Worm (Caenorhabditis elegans) whole organism, late embryonic: ENCODE data around the gene C07A9.9.
A peak's percentile ranks its signal among the peaks of the same experiment; 100 is the strongest.

ENCODE experiments used
- C08G9.2 ChIP-seq: sonication (generic microtip); optimal IDR thresholded peaks from 2 replicates; lab custom pipeline; 2016; ENCODE audit warnings: mild to moderate bottlenecking, missing genetic modification characterization, moderate library complexity, missing compliant biosample characterization
- C38D4.7 ChIP-seq: fragments of 200-800 bp; sonication (Bioruptor generic); optimal IDR thresholded peaks from 2 replicates; lab custom pipeline; 2018; ENCODE audit warnings: mild to moderate bottlenecking, missing genetic modification characterization, moderate library complexity, missing compliant biosample characterization
- F13H6.1 ChIP-seq: sonication (generic microtip); optimal IDR thresholded peaks from 2 replicates; lab custom pipeline; 2016; ENCODE audit warnings: missing genetic modification characterization, missing compliant biosample characterization
- K02D7.2 ChIP-seq: sonication (generic microtip); optimal IDR thresholded peaks from 2 replicates; lab custom pipeline; 2017; ENCODE audit warnings: mild to moderate bottlenecking, missing genetic modification characterization, missing compliant biosample characterization
- T23F11.4 ChIP-seq: fragments of 200-800 bp; sonication (Bioruptor generic); optimal IDR thresholded peaks from 2 replicates; lab custom pipeline; 2018; ENCODE audit warnings: mild to moderate bottlenecking, missing genetic modification characterization, missing compliant biosample characterization
- Y22D7AL.16 ChIP-seq: sonication (generic microtip); optimal IDR thresholded peaks from 2 replicates; lab custom pipeline; 2016; ENCODE audit warnings: missing genetic modification characterization, missing compliant biosample characterization
- ahr-1 ChIP-seq: sonication (generic microtip); optimal IDR thresholded peaks from 2 replicates; lab custom pipeline; 2016; ENCODE audit warnings: missing genetic modification characterization, missing compliant biosample characterization
- ama-1 ChIP-seq: fragments of 150-350 bp; optimal IDR thresholded peaks from 2 replicates; lab custom pipeline; 2014
- ceh-14 ChIP-seq: sonication (generic microtip); optimal IDR thresholded peaks from 2 replicates; lab custom pipeline; 2016; ENCODE audit warnings: missing genotype, missing genetic modification characterization, missing compliant biosample characterization
- ceh-18 ChIP-seq: sonication (generic microtip); optimal IDR thresholded peaks from 2 replicates; lab custom pipeline; 2016; ENCODE audit warnings: missing genetic modification characterization, missing compliant biosample characterization
- ceh-19 ChIP-seq: fragments of 200-800 bp; sonication (Bioruptor generic); optimal IDR thresholded peaks from 2 replicates; lab custom pipeline; 2018; ENCODE audit warnings: mild to moderate bottlenecking, missing genetic modification characterization, missing compliant biosample characterization
- ceh-2 ChIP-seq: sonication (generic microtip); optimal IDR thresholded peaks from 2 replicates; lab custom pipeline; 2016; ENCODE audit warnings: missing genotype, missing genetic modification characterization, missing compliant biosample characterization
- ceh-22 ChIP-seq: sonication (generic microtip); optimal IDR thresholded peaks from 2 replicates; lab custom pipeline; 2017; ENCODE audit warnings: missing biosample characterization, missing genetic modification characterization
- ceh-31 ChIP-seq: sonication (generic microtip); optimal IDR thresholded peaks from 2 replicates; lab custom pipeline; 2016; ENCODE audit warnings: missing genetic modification characterization, missing compliant biosample characterization
- ceh-45 ChIP-seq: fragments of 200-800 bp; sonication (Bioruptor generic); IDR thresholded peaks from 2 replicates; pipeline ENCODE4 v1.3.6; 2022; ENCODE audit warnings: missing genetic modification reagents, missing genetic modification characterization, missing compliant biosample characterization
- ceh-9 ChIP-seq: sonication (generic microtip); optimal IDR thresholded peaks from 2 replicates; lab custom pipeline; 2016; ENCODE audit warnings: mild to moderate bottlenecking, missing genetic modification characterization, inconsistent platforms, missing compliant biosample characterization
- che-1 ChIP-seq: sonication (generic microtip); optimal IDR thresholded peaks from 2 replicates; lab custom pipeline; 2016; ENCODE audit warnings: mild to moderate bottlenecking, missing genetic modification characterization, missing compliant biosample characterization
- dmd-4 ChIP-seq: sonication (generic microtip); optimal IDR thresholded peaks from 2 replicates; lab custom pipeline; 2016; ENCODE audit warnings: borderline replicate concordance, missing genetic modification characterization, missing compliant biosample characterization
- elt-2 ChIP-seq: sonication (generic microtip); optimal IDR thresholded peaks from 2 replicates; lab custom pipeline; 2016; ENCODE audit warnings: missing genetic modification reagents, missing genetic modification characterization, missing compliant biosample characterization
- ets-4 ChIP-seq: sonication (generic microtip); optimal IDR thresholded peaks from 2 replicates; lab custom pipeline; 2016; ENCODE audit warnings: missing genetic modification characterization, missing compliant biosample characterization
- eyg-1 ChIP-seq: sonication (generic microtip); optimal IDR thresholded peaks from 2 replicates; lab custom pipeline; 2016; ENCODE audit warnings: missing genotype, missing genetic modification characterization, missing compliant biosample characterization
- fax-1 ChIP-seq: sonication (generic microtip); optimal IDR thresholded peaks from 2 replicates; lab custom pipeline; 2016; ENCODE audit warnings: missing genotype, missing genetic modification characterization, missing compliant biosample characterization
- hlh-30 ChIP-seq: sonication (generic microtip); optimal IDR thresholded peaks from 2 replicates; lab custom pipeline; 2017; ENCODE audit warnings: antibody characterized with exemption, missing genetic modification characterization, missing compliant biosample characterization; ENCODE audit not compliant: insufficient read depth
- hlh-8 ChIP-seq: sonication (generic microtip); optimal IDR thresholded peaks from 2 replicates; lab custom pipeline; 2016; ENCODE audit warnings: missing genotype, missing genetic modification characterization, missing compliant biosample characterization
- lim-6 ChIP-seq: sonication (generic microtip); optimal IDR thresholded peaks from 2 replicates; lab custom pipeline; 2016; ENCODE audit warnings: missing genetic modification characterization, missing compliant biosample characterization
- lin-11 ChIP-seq: fragments of 200-800 bp; sonication (Bioruptor generic); optimal IDR thresholded peaks from 2 replicates; lab custom pipeline; 2018; ENCODE audit warnings: mild to moderate bottlenecking, missing genetic modification characterization, missing compliant biosample characterization
- madf-2 ChIP-seq: sonication (generic microtip); optimal IDR thresholded peaks from 2 replicates; lab custom pipeline; 2017; ENCODE audit warnings: missing genetic modification characterization, missing compliant biosample characterization
- nfya-1 ChIP-seq: sonication (generic microtip); optimal IDR thresholded peaks from 2 replicates; lab custom pipeline; 2017; ENCODE audit warnings: missing genetic modification characterization, mild to moderate bottlenecking, missing compliant biosample characterization, antibody characterized with exemption, moderate library complexity
- nhr-11 ChIP-seq: fragments of 150-350 bp; optimal IDR thresholded peaks from 2 replicates; lab custom pipeline; 2014; ENCODE audit warnings: missing biosample characterization, missing genetic modification characterization
- odd-2 ChIP-seq: sonication (generic microtip); optimal IDR thresholded peaks from 2 replicates; lab custom pipeline; 2017; ENCODE audit warnings: antibody characterized with exemption, mild to moderate bottlenecking, missing genetic modification characterization, missing compliant biosample characterization
- pag-3 ChIP-seq: sonication (generic microtip); optimal IDR thresholded peaks from 2 replicates; lab custom pipeline; 2016; ENCODE audit warnings: missing compliant biosample characterization, missing genetic modification characterization, borderline replicate concordance
- pat-9 ChIP-seq: fragments of 200-800 bp; sonication (Bioruptor generic); optimal IDR thresholded peaks from 2 replicates; lab custom pipeline; 2018; ENCODE audit warnings: mild to moderate bottlenecking, missing genetic modification characterization, moderate library complexity, missing compliant biosample characterization
- pha-2 ChIP-seq: sonication (generic microtip); optimal IDR thresholded peaks from 2 replicates; lab custom pipeline; 2017; ENCODE audit warnings: mild to moderate bottlenecking, missing genetic modification characterization, missing compliant biosample characterization
- pha-4 ChIP-seq: fragments of 150-350 bp; optimal IDR thresholded peaks from 2 replicates; lab custom pipeline; 2018; ENCODE audit warnings: missing biosample characterization, missing genetic modification reagents, missing genetic modification characterization
- pros-1 ChIP-seq: fragments of 150-350 bp; optimal IDR thresholded peaks from 2 replicates; lab custom pipeline; 2014; ENCODE audit warnings: missing biosample characterization, missing genetic modification reagents, missing genetic modification characterization
- ref-2 ChIP-seq: sonication (generic microtip); optimal IDR thresholded peaks from 2 replicates; lab custom pipeline; 2016; ENCODE audit warnings: missing genetic modification characterization, missing compliant biosample characterization
- rnt-1 ChIP-seq: sonication (generic microtip); optimal IDR thresholded peaks from 2 replicates; lab custom pipeline; 2016; ENCODE audit warnings: missing genetic modification characterization, missing compliant biosample characterization
- sdc-2 ChIP-seq: sonication (generic microtip); optimal IDR thresholded peaks from 2 replicates; lab custom pipeline; 2016; ENCODE audit warnings: missing genotype, missing genetic modification characterization, missing compliant biosample characterization
- sox-2 ChIP-seq: fragments of 200-800 bp; sonication (Bioruptor generic); IDR thresholded peaks from 2 replicates; pipeline ENCODE4 v1.3.6; 2022; ENCODE audit warnings: missing genetic modification reagents, missing genetic modification characterization, missing compliant biosample characterization
- sox-4 ChIP-seq: sonication (generic microtip); optimal IDR thresholded peaks from 2 replicates; lab custom pipeline; 2017; ENCODE audit warnings: mild to moderate bottlenecking, missing genetic modification characterization, inconsistent platforms, missing compliant biosample characterization
- tbx-2 ChIP-seq: sonication (generic microtip); optimal IDR thresholded peaks from 2 replicates; lab custom pipeline; 2016; ENCODE audit warnings: missing genetic modification characterization, missing compliant biosample characterization
- ttx-3 ChIP-seq: sonication (generic microtip); optimal IDR thresholded peaks from 2 replicates; lab custom pipeline; 2016; ENCODE audit warnings: missing genetic modification reagents, missing genetic modification characterization, missing compliant biosample characterization
- unc-3 ChIP-seq, 2 experiments: fragments of 200-800 bp in 1 of 2; sonication (Bioruptor generic) in 1 of 2; sonication (generic microtip) in 1 of 2; conservative IDR thresholded peaks in 1 of 2; optimal IDR thresholded peaks in 1 of 2; 2 replicates each; pipeline versions ENCODE4 v1.3.6 to Lab custom; 2016 to 2022; ENCODE audit warnings: missing compliant biosample characterization in 2 of 2, missing genetic modification characterization in 2 of 2, missing genetic modification reagents in 1 of 2
- unc-42 ChIP-seq: sonication (generic microtip); optimal IDR thresholded peaks from 2 replicates; lab custom pipeline; 2016; ENCODE audit warnings: missing genotype, missing genetic modification characterization, missing compliant biosample characterization
- unc-55 ChIP-seq: sonication (generic microtip); optimal IDR thresholded peaks from 2 replicates; lab custom pipeline; 2017; ENCODE audit warnings: missing biosample characterization, missing genetic modification reagents, missing genetic modification characterization
- unc-86 ChIP-seq: sonication (generic microtip); optimal IDR thresholded peaks from 2 replicates; lab custom pipeline; 2016; ENCODE audit warnings: missing genetic modification characterization, missing compliant biosample characterization
- zip-5 ChIP-seq: sonication (generic microtip); optimal IDR thresholded peaks from 2 replicates; lab custom pipeline; 2016; ENCODE audit warnings: missing genetic modification characterization, missing compliant biosample characterization
- ztf-16 ChIP-seq: sonication (generic microtip); optimal IDR thresholded peaks from 2 replicates; lab custom pipeline; 2017; ENCODE audit warnings: missing genetic modification characterization, missing compliant biosample characterization

C07A9.9 gene

ce11 chrIII:9631117-9631655, 36.3 kb downstream of the C07A9.9 start, which contains the start of gene ubc-7:
ubc-7 (minus strand) TSS chrIII:9631167.
- no peak for TF ChIP-seq C08G9.2 (tag; lab: Kevin White, UChicago)
- TF ChIP-seq ref-2 (tag; lab: Kevin White, UChicago): no peak
- TF ChIP-seq unc-55 (GFP tag; lab: Kevin White, UChicago): peak; percentile 11
- peak; percentile 34 for TF ChIP-seq ceh-31 (tag; lab: Kevin White, UChicago)
- TF ChIP-seq nfya-1: peak; percentile 57
- TF ChIP-seq pros-1 (tag; lab: Kevin White, UChicago): no peak
- TF ChIP-seq unc-42 (tag; lab: Kevin White, UChicago): peak; percentile 37
- peak; percentile 60 for TF ChIP-seq hlh-30 (tag; lab: Kevin White, UChicago)
- TF ChIP-seq ama-1 (lab: Kevin White, UChicago): no peak
- TF ChIP-seq ceh-18: peak; percentile 4
- peak; percentile 33 for TF ChIP-seq ceh-19

- TF ChIP-seq T23F11.4 (GFP tag; lab: Kevin White, UChicago) (no peak), ztf-16 (tag; lab: Kevin White, UChicago) (no peak), ceh-31 (tag; lab: Kevin White, UChicago) (peak; percentile 34), sdc-2 (tag; lab: Kevin White, UChicago) (peak; percentile 59), unc-86 (tag; lab: Kevin White, UChicago) (peak; percentile 69), K02D7.2 (peak; percentile 64), hlh-8 (tag; lab: Kevin White, UChicago) (peak; percentile 31), ceh-19 (peak; percentile 7), Y22D7AL.16 (tag; lab: Kevin White, UChicago) (peak; percentile 55), ceh-14 (tag; lab: Kevin White, UChicago) (peak; percentile 73), pha-4 (tag; lab: Kevin White, UChicago) (no peak), zip-5 (tag; lab: Kevin White, UChicago) (peak; percentile 29), lim-6 (tag; lab: Kevin White, UChicago) (no peak), pag-3 (no peak), ceh-45 (GFP tag; lab: Robert Waterston, UW) (no peak), ref-2 (tag; lab: Kevin White, UChicago) (peak; percentile 55), C08G9.2 (tag; lab: Kevin White, UChicago) (peak; percentile 18), sox-2 (GFP tag; lab: Robert Waterston, UW) (no peak), odd-2 (tag; lab: Kevin White, UChicago) (peak; percentile 59), C38D4.7 (GFP tag; lab: Kevin White, UChicago) (peak; percentile 52), dmd-4 (tag; lab: Kevin White, UChicago) (peak; percentile 21), ets-4 (tag; lab: Kevin White, UChicago) (no peak), fax-1 (tag; lab: Kevin White, UChicago) (peak; percentile 34), F13H6.1 (tag; lab: Kevin White, UChicago) (peak; percentile 46), tbx-2 (tag; lab: Kevin White, UChicago) (peak; percentile 70), pat-9 (peak; percentile 48), unc-42 (tag; lab: Kevin White, UChicago) (no peak), ceh-22 (no peak), nfya-1 (peak; percentile 67), ahr-1 (tag; lab: Kevin White, UChicago) (peak; percentile 44), sox-4 (tag; lab: Kevin White, UChicago) (peak; percentile 55), ttx-3 (tag; lab: Kevin White, UChicago) (peak; percentile 67), rnt-1 (no peak), ama-1 (lab: Kevin White, UChicago) (no peak), che-1 (peak; percentile 46), elt-2 (tag; lab: Kevin White, UChicago) (peak; percentile 75), pha-2 (peak; percentile 65), unc-3 (GFP tag; conservative IDR thresholded peaks at IDR 0.05; lab: Robert Waterston, UW) (0 out of 2 replicates have a peak, but pooled peaks have one; percentile 46), unc-3 (tag; optimal IDR thresholded peaks at IDR 0.05; lab: Kevin White, UChicago) (no peak), madf-2 (tag; lab: Kevin White, UChicago) (peak; percentile 42), lin-11 (peak; percentile 47), ceh-9 (tag; lab: Kevin White, UChicago) (no peak), eyg-1 (tag; lab: Kevin White, UChicago) (no peak), nhr-11 (tag; lab: Kevin White, UChicago) (peak; percentile 51), ceh-2 (peak; percentile 67)
These were observed 37.6 kb downstream of the C07A9.9 start, which contains the start of gene rpac-19 for ce11 chrIII:9629855-9630254. rpac-19 (minus strand) TSS chrIII:9629885.
